Fruit fly (Drosophila melanogaster) whole organism, embryonic: ENCODE results near the gene Rab30.

Experiments
- CG17359 ChIP-seq: fragments of 200-800 bp; sonication (Bioruptor generic); optimal IDR thresholded peaks from 3 replicates; lab custom pipeline; 2018; ENCODE audit warnings: missing biosample characterization, mild to moderate bottlenecking, missing genetic modification characterization, moderate library complexity
- CG3847 ChIP-seq: fragments of 200-800 bp; sonication (Bioruptor generic); IDR thresholded peaks from 2 replicates; pipeline ENCODE4 v1.3.6; 2022; ENCODE audit warnings: missing biosample characterization, missing genetic modification characterization
- CG7271 ChIP-seq: fragments of 200-800 bp; sonication (Bioruptor generic); optimal IDR thresholded peaks from 2 replicates; lab custom pipeline; 2018; ENCODE audit warnings: missing biosample characterization, mild to moderate bottlenecking, missing genetic modification characterization, moderate library complexity
- Stat92E ChIP-seq, 3 experiments: fragments of >200 bp in 2 of 3; fragments of 200-800 bp in 1 of 3; sonication (Bioruptor generic) in 1 of 3; optimal IDR thresholded peaks; 2 replicates each; lab custom pipeline; 2017 to 2019; ENCODE audit warnings: missing biosample characterization in 3 of 3, missing genetic modification characterization in 3 of 3, mild to moderate bottlenecking in 1 of 3, moderate library complexity in 1 of 3
- hb ChIP-seq: fragments of 200-800 bp; sonication (Bioruptor generic); IDR thresholded peaks from 3 replicates; pipeline ENCODE4 v1.3.6; 2022; ENCODE audit warnings: missing biosample characterization, missing genetic modification characterization; ENCODE audit not compliant: partially characterized antibody
- shn ChIP-seq: fragments of 200-800 bp; sonication (Bioruptor generic); optimal IDR thresholded peaks from 3 replicates; lab custom pipeline; 2016; ENCODE audit warnings: missing biosample characterization, missing genetic modification characterization

DNA sequence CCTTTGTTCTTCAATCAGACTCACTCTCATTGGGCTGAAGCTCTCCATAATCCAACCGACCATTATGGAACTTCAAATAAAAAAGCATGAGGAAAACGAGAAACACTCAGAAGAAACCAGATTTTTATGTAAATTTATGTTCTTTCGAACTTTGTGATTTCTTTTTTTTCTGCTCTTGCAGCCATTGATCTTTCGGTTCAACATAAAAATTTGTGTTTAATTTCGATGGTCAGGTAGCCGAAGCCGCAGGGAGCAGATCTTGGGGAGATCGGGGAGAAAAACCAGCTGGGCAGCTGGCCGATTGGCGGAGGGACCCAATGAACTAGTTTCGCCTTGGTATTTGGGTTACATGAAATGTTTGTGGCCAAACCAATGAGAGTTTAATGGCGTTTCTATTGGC lies 28.1 kb downstream of the Rab30 start:
- no peak for TF ChIP-seq CG3847
- no peak for TF ChIP-seq shn (GFP tag; lab: Kevin White, UChicago)
- no peak for TF ChIP-seq CG7271
- TF ChIP-seq CG17359 (tag; lab: Kevin White, UChicago): no peak
- no peak for TF ChIP-seq Stat92E (GFP tag; optimal IDR thresholded peaks at IDR 0.05; lab: Kevin White, UChicago)
- TF ChIP-seq hb (GFP tag; lab: Robert Waterston, UW): no peak
